Fruit fly (Drosophila melanogaster) whole organism, embryonic: ENCODE measurements around the gene Naam.

Source experiments
- Ada2b ChIP-seq: fragments of 200-800 bp; sonication (Bioruptor generic); IDR thresholded peaks from 2 replicates; pipeline ENCODE4 v1.3.6; 2022; ENCODE audit warnings: missing biosample characterization, missing genetic modification characterization
- Bgb ChIP-seq: fragments of 200-800 bp; sonication (Bioruptor generic); IDR thresholded peaks from 2 replicates; pipeline ENCODE4 v1.3.6; 2022; ENCODE audit warnings: missing biosample characterization, missing genetic modification characterization; ENCODE audit not compliant: partially characterized antibody
- CG10565 ChIP-seq: fragments of 200-800 bp; sonication (Bioruptor generic); optimal IDR thresholded peaks from 3 replicates; lab custom pipeline; 2016; ENCODE audit warnings: missing biosample characterization, mild to moderate bottlenecking, missing genetic modification characterization
- CG11723 ChIP-seq: fragments of 200-800 bp; sonication (Bioruptor generic); optimal IDR thresholded peaks from 2 replicates; lab custom pipeline; 2017; ENCODE audit warnings: missing biosample characterization, mild to moderate bottlenecking, missing genetic modification characterization
- CG12769 ChIP-seq: fragments of 200-800 bp; sonication (Bioruptor generic); optimal IDR thresholded peaks from 2 replicates; lab custom pipeline; 2019; ENCODE audit warnings: missing biosample characterization, mild to moderate bottlenecking, missing genetic modification characterization, moderate library complexity
- CG13123 ChIP-seq: fragments of 200-800 bp; sonication (Bioruptor generic); optimal IDR thresholded peaks from 2 replicates; lab custom pipeline; 2016; ENCODE audit warnings: missing biosample characterization, missing genetic modification characterization
- CG14860 ChIP-seq: fragments of 200-800 bp; sonication (Bioruptor generic); IDR thresholded peaks from 3 replicates; pipeline ENCODE4 v1.3.6; 2022; ENCODE audit warnings: missing biosample characterization, missing genetic modification characterization; ENCODE audit not compliant: partially characterized antibody
- CG15073 ChIP-seq: fragments of 200-800 bp; sonication (Bioruptor generic); optimal IDR thresholded peaks from 2 replicates; lab custom pipeline; 2016; ENCODE audit warnings: missing biosample characterization, missing genetic modification characterization
- CG1603 ChIP-seq: fragments of 200-800 bp; sonication (Bioruptor generic); optimal IDR thresholded peaks from 2 replicates; lab custom pipeline; 2019; ENCODE audit warnings: missing biosample characterization, mild to moderate bottlenecking, missing genetic modification characterization, moderate library complexity
- CG16813 ChIP-seq: fragments of 200-800 bp; sonication (Bioruptor generic); IDR thresholded peaks from 3 replicates; pipeline ENCODE4 v1.3.6; 2022; ENCODE audit warnings: missing biosample characterization, missing genetic modification characterization; ENCODE audit not compliant: partially characterized antibody
- CG17361 ChIP-seq: fragments of 200-800 bp; sonication (Bioruptor generic); IDR thresholded peaks from 3 replicates; pipeline ENCODE4 v1.3.6; 2022; ENCODE audit warnings: missing biosample characterization, missing genetic modification characterization
- CG17385 ChIP-seq: fragments of 200-800 bp; sonication (Bioruptor generic); optimal IDR thresholded peaks from 3 replicates; lab custom pipeline; 2018; ENCODE audit warnings: missing biosample characterization, mild to moderate bottlenecking, missing genetic modification characterization
- CG1832 ChIP-seq: fragments of 200-800 bp; sonication (Bioruptor generic); optimal IDR thresholded peaks from 2 replicates; lab custom pipeline; 2017; ENCODE audit warnings: missing biosample characterization, mild to moderate bottlenecking, missing genetic modification characterization, inconsistent platforms
- CG2129 ChIP-seq: fragments of 200-800 bp; sonication (Bioruptor generic); IDR thresholded peaks from 2 replicates; pipeline ENCODE4 v1.3.6; 2022; ENCODE audit warnings: missing biosample characterization, missing genetic modification characterization; ENCODE audit not compliant: partially characterized antibody
- CG2678 ChIP-seq: fragments of 200-800 bp; sonication (Bioruptor generic); optimal IDR thresholded peaks from 3 replicates; lab custom pipeline; 2019; ENCODE audit warnings: missing biosample characterization, mild to moderate bottlenecking, missing genetic modification characterization, moderate library complexity
- CG2875 ChIP-seq: fragments of 200-800 bp; sonication (Bioruptor generic); optimal IDR thresholded peaks from 2 replicates; lab custom pipeline; 2017; ENCODE audit warnings: missing biosample characterization, mild to moderate bottlenecking, missing genetic modification characterization, missing genetic modification reagents
- CG31224 ChIP-seq: fragments of 200-800 bp; sonication (Bioruptor generic); IDR thresholded peaks from 2 replicates; pipeline ENCODE4 v1.3.6; 2022; ENCODE audit warnings: missing biosample characterization, missing genetic modification characterization
- CG32532 ChIP-seq: fragments of 200-800 bp; sonication (Bioruptor generic); IDR thresholded peaks from 2 replicates; pipeline ENCODE4 v1.3.6; 2022; ENCODE audit warnings: missing biosample characterization, missing genetic modification characterization
- CG33557 ChIP-seq: fragments of 200-800 bp; sonication (Bioruptor generic); optimal IDR thresholded peaks from 2 replicates; lab custom pipeline; 2019; ENCODE audit warnings: missing biosample characterization, mild to moderate bottlenecking, missing genetic modification characterization, moderate library complexity
- CG43689 ChIP-seq: fragments of 200-800 bp; sonication (Bioruptor generic); IDR thresholded peaks from 2 replicates; pipeline ENCODE4 v1.3.6; 2022; ENCODE audit warnings: missing biosample characterization, missing genetic modification characterization
- CG4404 ChIP-seq: fragments of 200-800 bp; sonication (Bioruptor generic); IDR thresholded peaks from 2 replicates; pipeline ENCODE4 v1.3.6; 2022; ENCODE audit warnings: missing biosample characterization, missing genetic modification characterization
- CG4730 ChIP-seq: fragments of 200-800 bp; sonication (Bioruptor generic); IDR thresholded peaks from 2 replicates; pipeline ENCODE4 v1.3.6; 2022; ENCODE audit warnings: missing biosample characterization, missing genetic modification characterization
- CG6175 ChIP-seq: fragments of 200-800 bp; sonication (Bioruptor generic); IDR thresholded peaks from 3 replicates; pipeline ENCODE4 v1.3.6; 2022; ENCODE audit warnings: missing biosample characterization, missing genetic modification characterization
- CG6765 ChIP-seq: fragments of 200-800 bp; sonication (Bioruptor generic); optimal IDR thresholded peaks from 3 replicates; lab custom pipeline; 2017; ENCODE audit warnings: missing biosample characterization, mild to moderate bottlenecking, missing genetic modification characterization
- CG8290 ChIP-seq, 3 experiments: fragments of 200-800 bp; sonication (Bioruptor generic); optimal IDR thresholded peaks; 2 replicates each; lab custom pipeline; 2016 to 2019; ENCODE audit warnings: missing biosample characterization in 3 of 3, missing genetic modification characterization in 3 of 3, mild to moderate bottlenecking in 2 of 3, moderate library complexity in 1 of 3
- CG8944 ChIP-seq: fragments of 200-800 bp; sonication (Bioruptor generic); optimal IDR thresholded peaks from 3 replicates; lab custom pipeline; 2016; ENCODE audit warnings: missing biosample characterization, missing genetic modification characterization
- CG9932 ChIP-seq: fragments of 200-800 bp; sonication (Bioruptor generic); IDR thresholded peaks from 2 replicates; pipeline ENCODE4 v1.3.6; 2022; ENCODE audit warnings: missing biosample characterization, missing genetic modification characterization
- Dref ChIP-seq: fragments of 200-800 bp; sonication (Bioruptor generic); IDR thresholded peaks from 2 replicates; pipeline ENCODE4 v1.3.6; 2022; ENCODE audit warnings: missing biosample characterization, missing genetic modification characterization
- E2f1 ChIP-seq: fragments of 200-800 bp; sonication (Bioruptor generic); IDR thresholded peaks from 2 replicates; pipeline ENCODE4 v1.3.6; 2022; ENCODE audit warnings: missing biosample characterization, missing genetic modification characterization
- HLH54F ChIP-seq: fragments of 200-800 bp; sonication (Bioruptor generic); optimal IDR thresholded peaks from 3 replicates; lab custom pipeline; 2016; ENCODE audit warnings: missing biosample characterization, missing genetic modification characterization
- Lhr ChIP-seq: fragments of 200-800 bp; sonication (Bioruptor generic); optimal IDR thresholded peaks from 3 replicates; lab custom pipeline; 2017; ENCODE audit warnings: mild to moderate bottlenecking, missing biosample characterization, missing genetic modification reagents, missing genetic modification characterization
- NC2β ChIP-seq: fragments of 200-800 bp; sonication (Bioruptor generic); optimal IDR thresholded peaks from 2 replicates; lab custom pipeline; 2016; ENCODE audit warnings: missing biosample characterization, missing genetic modification characterization
- Tbp ChIP-seq: fragments of >200 bp; optimal IDR thresholded peaks from 2 replicates; lab custom pipeline; 2018; ENCODE audit warnings: missing biosample characterization, missing genetic modification characterization
- Xbp1 ChIP-seq: fragments of 200-800 bp; sonication (Bioruptor generic); optimal IDR thresholded peaks from 3 replicates; lab custom pipeline; 2016; ENCODE audit warnings: missing biosample characterization, mild to moderate bottlenecking, missing genetic modification characterization
- ase ChIP-seq: fragments of 200-800 bp; sonication (Bioruptor generic); IDR thresholded peaks from 3 replicates; pipeline ENCODE4 v1.3.6; 2022; ENCODE audit warnings: missing biosample characterization, missing genetic modification characterization
- caup ChIP-seq: fragments of 200-800 bp; sonication (Bioruptor generic); optimal IDR thresholded peaks from 3 replicates; lab custom pipeline; 2017; ENCODE audit warnings: missing biosample characterization, mild to moderate bottlenecking, missing genetic modification characterization, moderate library complexity; ENCODE audit not compliant: severe bottlenecking
- hb ChIP-seq: fragments of 200-800 bp; sonication (Bioruptor generic); IDR thresholded peaks from 3 replicates; pipeline ENCODE4 v1.3.6; 2022; ENCODE audit warnings: missing biosample characterization, missing genetic modification characterization; ENCODE audit not compliant: partially characterized antibody
- kay ChIP-seq: fragments of 200-800 bp; sonication (Bioruptor generic); optimal IDR thresholded peaks from 2 replicates; lab custom pipeline; 2016; ENCODE audit warnings: missing biosample characterization, missing genetic modification characterization
- knrl ChIP-seq: fragments of 200-800 bp; sonication (Bioruptor generic); IDR thresholded peaks from 3 replicates; pipeline ENCODE4 v1.3.6; 2022; ENCODE audit warnings: missing biosample characterization, missing genetic modification characterization; ENCODE audit not compliant: partially characterized antibody
- nerfin-2 ChIP-seq: fragments of 200-800 bp; sonication (Bioruptor generic); IDR thresholded peaks from 2 replicates; pipeline ENCODE4 v1.3.6; 2022; ENCODE audit warnings: missing biosample characterization, missing genetic modification characterization; ENCODE audit not compliant: partially characterized antibody
- p53 ChIP-seq: fragments of 200-800 bp; sonication (Bioruptor generic); optimal IDR thresholded peaks from 2 replicates; lab custom pipeline; 2016; ENCODE audit warnings: missing biosample characterization, missing genetic modification characterization
- pan ChIP-seq, 4 experiments: fragments of >200 bp in 3 of 4; fragments of 200-800 bp in 1 of 4; sonication (Bioruptor generic) in 1 of 4; optimal IDR thresholded peaks in 3 of 4; IDR thresholded peaks in 1 of 4; 2 replicates each; pipeline versions ENCODE4 v1.3.6 to Lab custom; 2017 to 2022; ENCODE audit warnings: missing biosample characterization in 2 of 4, missing genetic modification characterization in 2 of 4, mixed read lengths in 1 of 4
- sim ChIP-seq: fragments of 200-800 bp; sonication (Bioruptor generic); IDR thresholded peaks from 2 replicates; pipeline ENCODE4 v1.3.6; 2022; ENCODE audit warnings: missing biosample characterization, missing genetic modification characterization
- sima ChIP-seq: fragments of 200-800 bp; sonication (Bioruptor generic); optimal IDR thresholded peaks from 2 replicates; lab custom pipeline; 2016; ENCODE audit warnings: missing biosample characterization, missing genetic modification characterization
- sna ChIP-seq: fragments of 200-800 bp; sonication (Bioruptor generic); IDR thresholded peaks from 2 replicates; pipeline ENCODE4 v1.3.6; 2022; ENCODE audit warnings: missing biosample characterization, missing genetic modification characterization; ENCODE audit not compliant: partially characterized antibody
- tna ChIP-seq: fragments of 200-800 bp; sonication (Bioruptor generic); IDR thresholded peaks from 2 replicates; pipeline ENCODE4 v1.3.6; 2022; ENCODE audit warnings: missing biosample characterization, missing genetic modification characterization; ENCODE audit not compliant: partially characterized antibody
- tup ChIP-seq: fragments of 200-800 bp; sonication (Bioruptor generic); optimal IDR thresholded peaks from 2 replicates; lab custom pipeline; 2016; ENCODE audit warnings: missing biosample characterization, mild to moderate bottlenecking, missing genetic modification characterization, moderate library complexity
- unc-4 ChIP-seq: fragments of 200-800 bp; sonication (Bioruptor generic); IDR thresholded peaks from 2 replicates; pipeline ENCODE4 v1.3.6; 2022; ENCODE audit warnings: missing biosample characterization, missing genetic modification characterization; ENCODE audit not compliant: partially characterized antibody
- vnd ChIP-seq: fragments of 200-800 bp; sonication (Bioruptor generic); IDR thresholded peaks from 3 replicates; pipeline ENCODE4 v1.3.6; 2022; ENCODE audit warnings: missing biosample characterization, missing genetic modification characterization; ENCODE audit not compliant: partially characterized antibody

Naam gene

dm6 chr3R:19644901-19645204, 26.4 kb upstream of the Naam start, which contains the start of gene Nup58 (continued):
- TF ChIP-seq CG8290 (GFP tag; optimal IDR thresholded peaks at IDR 0.05; lab: Kevin White, UChicago): no peak
- peak in 1 of 2 experiments; percentile 53 for TF ChIP-seq CG8290 (tag; optimal IDR thresholded peaks at IDR 0.05; lab: Kevin White, UChicago)
- no peak for TF ChIP-seq sima (GFP tag; lab: Kevin White, UChicago)
- TF ChIP-seq unc-4: peak; percentile 80
- no peak for TF ChIP-seq CG10565 (GFP tag; lab: Kevin White, UChicago)
- TF ChIP-seq Tbp: no peak
- TF ChIP-seq Ada2b (GFP tag; lab: Robert Waterston, UW): no peak
- TF ChIP-seq CG6175 (GFP tag; lab: Robert Waterston, UW): no peak
- peak; percentile 15; the same call in 1 of the 3 replicates for TF ChIP-seq hb (GFP tag; lab: Robert Waterston, UW)
- TF ChIP-seq kay (GFP tag; lab: Kevin White, UChicago): no peak
- TF ChIP-seq CG2129 (GFP tag; lab: Robert Waterston, UW): peak; percentile 60
- no peak for TF ChIP-seq CG1832 (GFP tag; lab: Kevin White, UChicago)
- TF ChIP-seq Bgb (GFP tag; lab: Robert Waterston, UW): peak; percentile 79
- peak; percentile 58 for TF ChIP-seq CG1603 (tag; lab: Kevin White, UChicago)
- TF ChIP-seq CG17385 (GFP tag; lab: Kevin White, UChicago): no peak
- no peak for TF ChIP-seq CG33557 (GFP tag; lab: Kevin White, UChicago)
- peak; percentile 65 for TF ChIP-seq Dref (GFP tag; lab: Robert Waterston, UW)
- TF ChIP-seq ase (GFP tag; lab: Robert Waterston, UW): no peak
- TF ChIP-seq HLH54F: no peak
- no peak for TF ChIP-seq CG2875
- peak; percentile 76 for TF ChIP-seq CG16813 (GFP tag; lab: Robert Waterston, UW)
- TF ChIP-seq CG11723: no peak
- TF ChIP-seq CG17361: 0 out of 3 replicates have a peak, but pooled peaks have one; percentile 3
- no peak for TF ChIP-seq CG12769 (tag; lab: Kevin White, UChicago)
- no peak for TF ChIP-seq CG8944
- peak; percentile 74; the same call in 2 of the 3 replicates for TF ChIP-seq knrl (GFP tag; lab: Robert Waterston, UW)
- peak; percentile 44; the same call in 1 of the 2 replicates for TF ChIP-seq E2f1 (GFP tag; lab: Robert Waterston, UW)
- peak; percentile 50 for TF ChIP-seq tna
- TF ChIP-seq tup (GFP tag; lab: Kevin White, UChicago): no peak
- TF ChIP-seq CG43689: no peak
- peak; percentile 71 for TF ChIP-seq CG9932 (GFP tag; lab: Robert Waterston, UW)
- no peak for TF ChIP-seq CG2678 (tag; lab: Kevin White, UChicago)
- peak; percentile 4 for TF ChIP-seq Xbp1
- TF ChIP-seq CG4404 (GFP tag; lab: Robert Waterston, UW): no peak
- peak; percentile 66 for TF ChIP-seq CG14860 (GFP tag; lab: Robert Waterston, UW)
- no peak for TF ChIP-seq p53
- TF ChIP-seq sim (GFP tag; lab: Robert Waterston, UW): no peak
- peak; percentile 55 for TF ChIP-seq nerfin-2
- no peak for TF ChIP-seq pan (optimal IDR thresholded peaks at IDR 0.05; lab: Kevin White, UChicago)
- peak in 1 of 2 experiments; percentile 56 for TF ChIP-seq pan (GFP tag; optimal IDR thresholded peaks at IDR 0.05 in 1 of 2, IDR thresholded peaks at IDR 0.05 in 1 of 2)
- no peak for TF ChIP-seq CG6765 (GFP tag; lab: Kevin White, UChicago)
- TF ChIP-seq CG31224 (GFP tag; lab: Robert Waterston, UW): no peak
- no peak for TF ChIP-seq Lhr
- TF ChIP-seq NC2β (GFP tag; lab: Kevin White, UChicago): no peak
- no peak for TF ChIP-seq CG13123
- 0 out of 2 replicates have a peak, but pooled peaks have one; percentile 69 for TF ChIP-seq sna (GFP tag; lab: Robert Waterston, UW)
- TF ChIP-seq CG4730 (GFP tag; lab: Robert Waterston, UW): no peak
- TF ChIP-seq CG32532: peak; percentile 40
- TF ChIP-seq vnd (GFP tag; lab: Robert Waterston, UW): peak; percentile 76
- TF ChIP-seq CG15073 (GFP tag; lab: Kevin White, UChicago): no peak
- no peak for TF ChIP-seq caup (GFP tag; lab: Kevin White, UChicago)
